Fruit fly (Drosophila melanogaster) whole organism, embryonic: Measurements from ENCODE around the gene CG12171.

ENCODE experiments used
- Abd-B ChIP-seq: fragments of 200-800 bp; sonication (Bioruptor generic); optimal IDR thresholded peaks from 2 replicates; lab custom pipeline; 2018; ENCODE audit warnings: missing biosample characterization, mild to moderate bottlenecking, missing genetic modification characterization, moderate library complexity
- Adf1 ChIP-seq: fragments of 200-800 bp; sonication (Bioruptor generic); IDR thresholded peaks from 2 replicates; pipeline ENCODE4 v1.3.6; 2022; ENCODE audit warnings: missing biosample characterization, missing genetic modification characterization
- Bgb ChIP-seq: fragments of 200-800 bp; sonication (Bioruptor generic); IDR thresholded peaks from 2 replicates; pipeline ENCODE4 v1.3.6; 2022; ENCODE audit warnings: missing biosample characterization, missing genetic modification characterization; ENCODE audit not compliant: partially characterized antibody
- C15 ChIP-seq: fragments of 200-800 bp; sonication (Bioruptor generic); IDR thresholded peaks from 3 replicates; pipeline ENCODE4 v1.3.6; 2022; ENCODE audit warnings: missing biosample characterization, missing genetic modification characterization
- CG12071 ChIP-seq: fragments of 200-800 bp; sonication (Bioruptor generic); optimal IDR thresholded peaks from 3 replicates; lab custom pipeline; 2018; ENCODE audit warnings: missing biosample characterization, mild to moderate bottlenecking, missing genetic modification characterization
- CG13894 ChIP-seq: fragments of 200-800 bp; sonication (Bioruptor generic); optimal IDR thresholded peaks from 3 replicates; lab custom pipeline; 2018; ENCODE audit warnings: missing biosample characterization, mild to moderate bottlenecking, missing genetic modification characterization, moderate library complexity
- CG14441 ChIP-seq: fragments of 200-800 bp; sonication (Bioruptor generic); IDR thresholded peaks from 2 replicates; pipeline ENCODE4 v1.3.6; 2022; ENCODE audit warnings: missing biosample characterization, missing genetic modification characterization
- CG15011 ChIP-seq: fragments of 200-800 bp; sonication (Bioruptor generic); optimal IDR thresholded peaks from 3 replicates; lab custom pipeline; 2018; ENCODE audit warnings: missing biosample characterization, mild to moderate bottlenecking, missing genetic modification characterization
- CG17802 ChIP-seq: fragments of 200-800 bp; sonication (Bioruptor generic); optimal IDR thresholded peaks from 2 replicates; lab custom pipeline; 2018; ENCODE audit warnings: missing biosample characterization, mild to moderate bottlenecking, missing genetic modification characterization, moderate library complexity
- CG1792 ChIP-seq: fragments of 200-800 bp; sonication (Bioruptor generic); optimal IDR thresholded peaks from 2 replicates; lab custom pipeline; 2016; ENCODE audit warnings: missing biosample characterization, missing genetic modification characterization
- CG2202 ChIP-seq: fragments of 200-800 bp; sonication (Bioruptor generic); optimal IDR thresholded peaks from 2 replicates; lab custom pipeline; 2018; ENCODE audit warnings: missing biosample characterization, mild to moderate bottlenecking, missing genetic modification characterization
- CG2678 ChIP-seq: fragments of 200-800 bp; sonication (Bioruptor generic); optimal IDR thresholded peaks from 3 replicates; lab custom pipeline; 2019; ENCODE audit warnings: missing biosample characterization, mild to moderate bottlenecking, missing genetic modification characterization, moderate library complexity
- CG30020 ChIP-seq: fragments of 200-800 bp; optimal IDR thresholded peaks from 2 replicates; lab custom pipeline; 2019; ENCODE audit warnings: missing biosample characterization, mild to moderate bottlenecking, missing genetic modification characterization, moderate library complexity
- CG31365 ChIP-seq: fragments of 200-800 bp; sonication (Bioruptor generic); optimal IDR thresholded peaks from 2 replicates; lab custom pipeline; 2018; ENCODE audit warnings: missing biosample characterization, mild to moderate bottlenecking, missing genetic modification characterization
- CG32772 ChIP-seq: fragments of 200-800 bp; sonication (Bioruptor generic); IDR thresholded peaks from 2 replicates; pipeline ENCODE4 v1.3.6; 2022; ENCODE audit warnings: missing biosample characterization, missing genetic modification characterization
- CG4820 ChIP-seq: fragments of 200-800 bp; sonication (Bioruptor generic); optimal IDR thresholded peaks from 3 replicates; lab custom pipeline; 2016; ENCODE audit warnings: missing biosample characterization, missing genetic modification characterization
- CG4854 ChIP-seq: fragments of 200-800 bp; sonication (Bioruptor generic); optimal IDR thresholded peaks from 2 replicates; lab custom pipeline; 2016; ENCODE audit warnings: missing biosample characterization, missing genetic modification characterization, inconsistent platforms
- CG6854 ChIP-seq: fragments of 200-800 bp; sonication (Bioruptor generic); optimal IDR thresholded peaks from 3 replicates; lab custom pipeline; 2017; ENCODE audit warnings: missing biosample characterization, mild to moderate bottlenecking, missing genetic modification characterization
- CG7372 ChIP-seq: fragments of 200-800 bp; sonication (Bioruptor generic); IDR thresholded peaks from 2 replicates; pipeline ENCODE4 v1.3.6; 2022; ENCODE audit warnings: missing biosample characterization, missing genetic modification characterization
- CG7963 ChIP-seq: fragments of 200-800 bp; sonication (Bioruptor generic); IDR thresholded peaks from 3 replicates; pipeline ENCODE4 v1.3.6; 2022; ENCODE audit warnings: missing biosample characterization, missing genetic modification characterization; ENCODE audit not compliant: partially characterized antibody
- CG8089 ChIP-seq: fragments of 200-800 bp; sonication (Bioruptor generic); optimal IDR thresholded peaks from 3 replicates; lab custom pipeline; 2016; ENCODE audit warnings: missing biosample characterization, missing genetic modification characterization
- CG8944 ChIP-seq: fragments of 200-800 bp; sonication (Bioruptor generic); optimal IDR thresholded peaks from 3 replicates; lab custom pipeline; 2016; ENCODE audit warnings: missing biosample characterization, missing genetic modification characterization
- CG9797 ChIP-seq: fragments of 200-800 bp; sonication (Bioruptor generic); optimal IDR thresholded peaks from 3 replicates; lab custom pipeline; 2018; ENCODE audit warnings: missing biosample characterization, mild to moderate bottlenecking, missing genetic modification characterization
- CG9817 ChIP-seq: fragments of 200-800 bp; sonication (Bioruptor generic); optimal IDR thresholded peaks from 2 replicates; lab custom pipeline; 2018; ENCODE audit warnings: missing biosample characterization, mild to moderate bottlenecking, missing genetic modification characterization, moderate library complexity
- Dbx ChIP-seq: fragments of 200-800 bp; sonication (Bioruptor generic); IDR thresholded peaks from 3 replicates; pipeline ENCODE4 v1.3.6; 2022; ENCODE audit warnings: missing biosample characterization, missing genetic modification characterization
- Eip74EF ChIP-seq, 2 experiments: fragments of 200-800 bp in 1 of 2; fragments of >200 bp in 1 of 2; sonication (Bioruptor generic) in 1 of 2; optimal IDR thresholded peaks; 2 replicates each; lab custom pipeline; 2017 to 2019; ENCODE audit warnings: missing biosample characterization in 2 of 2, missing genetic modification characterization in 2 of 2, mild to moderate bottlenecking in 1 of 2, moderate library complexity in 1 of 2
- Ets65A ChIP-seq: fragments of 200-800 bp; sonication (Bioruptor generic); peaks from one replicate; lab custom pipeline; 2016; ENCODE audit warnings: missing biosample characterization, missing genetic modification characterization
- GATAe ChIP-seq: fragments of 200-800 bp; sonication (Bioruptor generic); conservative IDR thresholded peaks from 2 replicates; pipeline ENCODE4 v1.3.6; 2022; ENCODE audit warnings: missing biosample characterization, missing genetic modification characterization
- HLH4C ChIP-seq: fragments of 200-800 bp; sonication (Bioruptor generic); IDR thresholded peaks from 3 replicates; pipeline ENCODE4 v1.3.6; 2022; ENCODE audit warnings: missing biosample characterization, missing genetic modification characterization; ENCODE audit not compliant: partially characterized antibody
- Lhr ChIP-seq: fragments of 200-800 bp; sonication (Bioruptor generic); optimal IDR thresholded peaks from 3 replicates; lab custom pipeline; 2017; ENCODE audit warnings: mild to moderate bottlenecking, missing biosample characterization, missing genetic modification reagents, missing genetic modification characterization
- Meics ChIP-seq: fragments of 200-800 bp; sonication (Bioruptor generic); optimal IDR thresholded peaks from 2 replicates; lab custom pipeline; 2017; ENCODE audit warnings: missing biosample characterization, mild to moderate bottlenecking, missing genetic modification characterization
- Mes4 ChIP-seq: fragments of 200-800 bp; sonication (Bioruptor generic); optimal IDR thresholded peaks from 2 replicates; lab custom pipeline; 2016; ENCODE audit warnings: missing biosample characterization, missing genetic modification characterization
- NFAT ChIP-seq: fragments of 200-800 bp; sonication (Bioruptor generic); IDR thresholded peaks from 2 replicates; pipeline ENCODE4 v1.3.6; 2022; ENCODE audit warnings: missing biosample characterization, missing genetic modification characterization
- Nf-YC ChIP-seq: fragments of 200-800 bp; optimal IDR thresholded peaks from 3 replicates; lab custom pipeline; 2019; ENCODE audit warnings: missing biosample characterization, mild to moderate bottlenecking, missing genetic modification characterization, moderate library complexity
- Side ChIP-seq: fragments of 200-800 bp; sonication (Bioruptor generic); optimal IDR thresholded peaks from 2 replicates; lab custom pipeline; 2016; ENCODE audit warnings: missing biosample characterization, missing genetic modification characterization
- Sry-δ ChIP-seq: fragments of 200-800 bp; sonication (Bioruptor generic); optimal IDR thresholded peaks from 2 replicates; lab custom pipeline; 2016; ENCODE audit warnings: missing biosample characterization, missing genetic modification characterization
- Ssrp ChIP-seq: fragments of 200-800 bp; sonication (Bioruptor generic); optimal IDR thresholded peaks from 2 replicates; lab custom pipeline; 2018; ENCODE audit warnings: missing biosample characterization, mild to moderate bottlenecking, missing genetic modification characterization, moderate library complexity
- Tbp ChIP-seq: fragments of >200 bp; optimal IDR thresholded peaks from 2 replicates; lab custom pipeline; 2018; ENCODE audit warnings: missing biosample characterization, missing genetic modification characterization
- cad ChIP-seq: fragments of >200 bp; optimal IDR thresholded peaks from 2 replicates; lab custom pipeline; 2017; ENCODE audit warnings: missing biosample characterization, missing genetic modification characterization
- eyg ChIP-seq: fragments of 200-800 bp; sonication (Bioruptor generic); optimal IDR thresholded peaks from 3 replicates; lab custom pipeline; 2016; ENCODE audit warnings: missing biosample characterization, missing genetic modification characterization
- hbn ChIP-seq: fragments of 200-800 bp; sonication (Bioruptor generic); IDR thresholded peaks from 2 replicates; pipeline ENCODE4 v1.3.6; 2022; ENCODE audit warnings: missing biosample characterization, missing genetic modification characterization; ENCODE audit not compliant: partially characterized antibody
- jing ChIP-seq: fragments of 200-800 bp; sonication (Bioruptor generic); optimal IDR thresholded peaks from 2 replicates; lab custom pipeline; 2018; ENCODE audit warnings: missing biosample characterization, mild to moderate bottlenecking, missing genetic modification characterization
- maf-S ChIP-seq: fragments of 200-800 bp; sonication (Bioruptor generic); optimal IDR thresholded peaks from 2 replicates; lab custom pipeline; 2016; ENCODE audit warnings: missing biosample characterization, missing genetic modification characterization
- pros ChIP-seq: fragments of 200-800 bp; sonication (Bioruptor generic); optimal IDR thresholded peaks from 3 replicates; lab custom pipeline; 2019; ENCODE audit warnings: missing biosample characterization, mild to moderate bottlenecking, missing genetic modification characterization, moderate library complexity
- sob ChIP-seq: fragments of 200-800 bp; sonication (Bioruptor generic); IDR thresholded peaks from 2 replicates; pipeline ENCODE4 v1.3.6; 2022; ENCODE audit warnings: missing biosample characterization, missing genetic modification characterization
- sr ChIP-seq: fragments of 200-800 bp; sonication (Bioruptor generic); IDR thresholded peaks from 3 replicates; pipeline ENCODE4 v1.3.6; 2022; ENCODE audit warnings: missing biosample characterization, missing genetic modification characterization
- twi ChIP-seq: fragments of 200-800 bp; optimal IDR thresholded peaks from 2 replicates; lab custom pipeline; 2019; ENCODE audit warnings: missing biosample characterization, mild to moderate bottlenecking, missing genetic modification characterization, moderate library complexity
- unpg ChIP-seq: fragments of 200-800 bp; sonication (Bioruptor generic); optimal IDR thresholded peaks from 3 replicates; lab custom pipeline; 2018; ENCODE audit warnings: missing biosample characterization, mild to moderate bottlenecking, missing genetic modification characterization, moderate library complexity

Gene CG12171

dm6 chr3R:5648569-5649476, 15.4 kb downstream of the CG12171 start, which contains the start of the genes MTA1-like and Sec23 (continued):
- no peak for TF ChIP-seq eyg
- peak; percentile 92 for TF ChIP-seq HLH4C
- TF ChIP-seq Bgb (GFP tag; lab: Robert Waterston, UW), result peak; percentile 88
- peak; percentile 25; the same call in 1 of the 2 replicates for TF ChIP-seq CG14441
- peak; percentile 44 for TF ChIP-seq twi (tag; lab: Kevin White, UChicago)
- peak; percentile 29 for TF ChIP-seq unpg (GFP tag; lab: Kevin White, UChicago)
- no peak for TF ChIP-seq CG12071 (GFP tag; lab: Kevin White, UChicago)
- TF ChIP-seq hbn (GFP tag; lab: Robert Waterston, UW), result peak; percentile 88
- TF ChIP-seq GATAe (GFP tag; lab: Robert Waterston, UW), result no peak
- no peak for TF ChIP-seq jing (GFP tag; lab: Kevin White, UChicago)
- no peak for TF ChIP-seq Side
- TF ChIP-seq NFAT (GFP tag; lab: Robert Waterston, UW), result no peak
- TF ChIP-seq CG2678 (tag; lab: Kevin White, UChicago), result peak; percentile 65
- TF ChIP-seq Nf-YC, result peak; percentile 69
- TF ChIP-seq CG32772 (GFP tag; lab: Robert Waterston, UW), result no peak
- TF ChIP-seq Ets65A (GFP tag; lab: Kevin White, UChicago), result peak; percentile 93
- no peak for TF ChIP-seq CG8089
- TF ChIP-seq CG30020 (tag; lab: Kevin White, UChicago), result peak; percentile 78
- no peak for TF ChIP-seq CG15011
- TF ChIP-seq CG9817, result peak; percentile 47
- no peak for TF ChIP-seq sr
- TF ChIP-seq Adf1, result no peak
- TF ChIP-seq CG2202 (tag; lab: Kevin White, UChicago), result no peak
- TF ChIP-seq CG1792, result no peak
- no peak for TF ChIP-seq CG7372 (GFP tag; lab: Robert Waterston, UW)
- TF ChIP-seq Eip74EF (GFP tag; optimal IDR thresholded peaks at IDR 0.05; lab: Kevin White, UChicago), result no peak
- TF ChIP-seq maf-S (GFP tag; lab: Kevin White, UChicago), result no peak
- TF ChIP-seq pros, result peak; percentile 97
- TF ChIP-seq CG7963 (GFP tag; lab: Robert Waterston, UW), result peak; percentile 74; the same call in 2 of the 3 replicates
- TF ChIP-seq CG4854 (GFP tag; lab: Kevin White, UChicago), result no peak
- no peak for TF ChIP-seq cad (GFP tag; lab: Kevin White, UChicago)
- TF ChIP-seq sob, result 0 out of 2 replicates have a peak, but pooled peaks have one; percentile 33
- TF ChIP-seq CG8944 (GFP tag; lab: Kevin White, UChicago), result no peak
- TF ChIP-seq CG9797 (GFP tag; lab: Kevin White, UChicago), result peak; percentile 35
- TF ChIP-seq Abd-B, result peak; percentile 71
- no peak for TF ChIP-seq CG31365 (tag; lab: Kevin White, UChicago)
- peak; percentile 37 for TF ChIP-seq CG13894
- TF ChIP-seq Dbx, result 0 out of 3 replicates have a peak, but pooled peaks have one; percentile 20
- TF ChIP-seq Tbp (GFP tag; lab: Kevin White, UChicago), result no peak
- TF ChIP-seq Lhr (GFP tag; lab: Kevin White, UChicago), result peak; percentile 4
- TF ChIP-seq CG17802 (tag; lab: Kevin White, UChicago), result peak; percentile 27
- peak; percentile 36 for TF ChIP-seq Ssrp (tag; lab: Kevin White, UChicago)
- peak; percentile 34 for TF ChIP-seq CG4820
- no peak for TF ChIP-seq CG6854 (GFP tag; lab: Kevin White, UChicago)
- TF ChIP-seq C15 (GFP tag; lab: Robert Waterston, UW), result no peak
- peak; percentile 85 for TF ChIP-seq Sry-δ (GFP tag; lab: Kevin White, UChicago)
- no peak for TF ChIP-seq Mes4 (GFP tag; lab: Kevin White, UChicago)
- TF ChIP-seq Meics, result peak; percentile 53
